Worm (Caenorhabditis elegans) whole organism, L4 larva: ENCODE data around the gene T27D12.1.

ENCODE experiments used
- F10B5.3 ChIP-seq: sonication (generic microtip); optimal IDR thresholded peaks from 2 replicates; lab custom pipeline; 2016; ENCODE audit warnings: mild to moderate bottlenecking, missing genetic modification characterization, missing compliant biosample characterization
- F37D6.2 ChIP-seq: sonication (generic microtip); optimal IDR thresholded peaks from 2 replicates; lab custom pipeline; 2016; ENCODE audit warnings: mild to moderate bottlenecking, missing genetic modification characterization, missing compliant biosample characterization
- F44E2.7 ChIP-seq: fragments of 200-800 bp; sonication (Bioruptor generic); IDR thresholded peaks from 2 replicates; pipeline ENCODE4 v2.1.2; 2022; ENCODE audit warnings: missing genetic modification characterization, missing compliant biosample characterization
- R02D3.7 ChIP-seq: fragments of 150-350 bp; sonication (generic microtip); optimal IDR thresholded peaks from 3 replicates; lab custom pipeline; 2014; ENCODE audit warnings: missing biosample characterization, missing genetic modification characterization
- T20F7.1 ChIP-seq: fragments of 200-800 bp; sonication (Bioruptor generic); optimal IDR thresholded peaks from 2 replicates; lab custom pipeline; 2018; ENCODE audit warnings: mild to moderate bottlenecking, missing genetic modification characterization, missing compliant biosample characterization
- T26A8.4 ChIP-seq: fragments of 200-800 bp; sonication (Bioruptor generic); IDR thresholded peaks from 2 replicates; pipeline ENCODE4 v1.3.6; 2022; ENCODE audit warnings: missing genetic modification characterization, missing compliant biosample characterization
- Y105C5A.15 ChIP-seq: fragments of 200-800 bp; sonication (Bioruptor generic); IDR thresholded peaks from 2 replicates; pipeline ENCODE4 v1.3.6; 2022; ENCODE audit warnings: missing genetic modification characterization, missing compliant biosample characterization
- Y5F2A.4 ChIP-seq: fragments of 200-800 bp; sonication (Bioruptor generic); optimal IDR thresholded peaks from 2 replicates; lab custom pipeline; 2018; ENCODE audit warnings: mild to moderate bottlenecking, missing genetic modification characterization, missing compliant biosample characterization
- Y75B8A.6 ChIP-seq: fragments of 200-800 bp; sonication (Bioruptor generic); IDR thresholded peaks from 2 replicates; pipeline ENCODE4 v1.3.6; 2022; ENCODE audit warnings: missing genetic modification reagents, missing genetic modification characterization, missing compliant biosample characterization
- ZK337.2 ChIP-seq: fragments of 200-800 bp; sonication (Bioruptor generic); IDR thresholded peaks from 2 replicates; pipeline ENCODE4 v1.3.6; 2022; ENCODE audit warnings: missing genetic modification reagents, missing genetic modification characterization, missing compliant biosample characterization
- ZK546.5 ChIP-seq, 2 experiments: sonication (generic microtip); optimal IDR thresholded peaks; 2 replicates each; lab custom pipeline; 2017; ENCODE audit warnings: missing biosample characterization in 2 of 2, missing genetic modification characterization in 2 of 2
- aly-2 ChIP-seq: sonication (generic microtip); optimal IDR thresholded peaks from 2 replicates; lab custom pipeline; 2018; ENCODE audit warnings: missing biosample characterization, missing genetic modification characterization
- ama-1 ChIP-seq: fragments of 150-350 bp; optimal IDR thresholded peaks from 2 replicates; lab custom pipeline; 2014; ENCODE audit warnings: inconsistent platforms, mixed read lengths
- attf-4 ChIP-seq: sonication (generic microtip); optimal IDR thresholded peaks from 3 replicates; lab custom pipeline; 2017; ENCODE audit warnings: missing biosample characterization, missing genetic modification characterization
- ceh-20 ChIP-seq: fragments of 200-800 bp; sonication (Bioruptor generic); IDR thresholded peaks from 2 replicates; pipeline ENCODE4 v1.3.6; 2022; ENCODE audit warnings: missing genetic modification reagents, missing genetic modification characterization, missing compliant biosample characterization
- ceh-28 ChIP-seq: fragments of 150-350 bp; optimal IDR thresholded peaks from 2 replicates; lab custom pipeline; 2014; ENCODE audit warnings: missing biosample characterization, missing genetic modification reagents, missing genetic modification characterization
- ctbp-1 ChIP-seq: fragments of 200-800 bp; sonication (Bioruptor generic); IDR thresholded peaks from 2 replicates; pipeline ENCODE4 v1.3.6; 2022; ENCODE audit warnings: missing genetic modification reagents, missing genetic modification characterization, missing compliant biosample characterization
- daf-8 ChIP-seq: fragments of 200-800 bp; sonication (Bioruptor generic); IDR thresholded peaks from 2 replicates; pipeline ENCODE4 v1.3.6; 2022; ENCODE audit warnings: missing genetic modification characterization, missing compliant biosample characterization
- dmd-6 ChIP-seq: fragments of 200-800 bp; sonication (Bioruptor generic); IDR thresholded peaks from 2 replicates; pipeline ENCODE4 v1.3.6; 2022; ENCODE audit warnings: missing genetic modification reagents, missing genetic modification characterization, missing compliant biosample characterization
- dmd-9 ChIP-seq: fragments of 200-800 bp; sonication (Bioruptor generic); IDR thresholded peaks from 2 replicates; pipeline ENCODE4 v1.3.6; 2022; ENCODE audit warnings: missing genetic modification reagents, missing genetic modification characterization, missing compliant biosample characterization
- dpl-1 ChIP-seq: fragments of 150-350 bp; optimal IDR thresholded peaks from 2 replicates; lab custom pipeline; 2014; ENCODE audit warnings: missing biosample characterization, missing genetic modification reagents, missing genetic modification characterization
- duxl-1 ChIP-seq: sonication (generic microtip); optimal IDR thresholded peaks from 2 replicates; lab custom pipeline; 2016; ENCODE audit warnings: mild to moderate bottlenecking, missing genetic modification characterization, moderate library complexity, missing compliant biosample characterization; ENCODE audit not compliant: poor library complexity
- egl-27 ChIP-seq: sonication (generic microtip); optimal IDR thresholded peaks from 3 replicates; lab custom pipeline; 2017; ENCODE audit warnings: missing biosample characterization, missing genetic modification reagents, missing genetic modification characterization
- fkh-10 ChIP-seq: fragments of 150-350 bp; optimal IDR thresholded peaks from 2 replicates; lab custom pipeline; 2014; ENCODE audit warnings: missing biosample characterization, missing genetic modification reagents, missing genetic modification characterization
- hmg-1.1 ChIP-seq: fragments of 200-800 bp; sonication (Bioruptor generic); IDR thresholded peaks from 2 replicates; pipeline ENCODE4 v1.3.6; 2022; ENCODE audit warnings: missing genetic modification reagents, missing genetic modification characterization, missing compliant biosample characterization
- jun-1 ChIP-seq: fragments of 150-350 bp; optimal IDR thresholded peaks from 2 replicates; lab custom pipeline; 2014; ENCODE audit warnings: missing biosample characterization, missing genetic modification reagents, missing genetic modification characterization
- lin-1 ChIP-seq: fragments of 200-800 bp; sonication (Bioruptor generic); IDR thresholded peaks from 2 replicates; pipeline ENCODE4 v1.3.6; 2022; ENCODE audit warnings: missing genetic modification reagents, missing genetic modification characterization, missing compliant biosample characterization
- lin-13 ChIP-seq: fragments of 150-350 bp; optimal IDR thresholded peaks from 2 replicates; lab custom pipeline; 2014; ENCODE audit warnings: missing biosample characterization, missing genetic modification reagents, missing genetic modification characterization
- lin-38 ChIP-seq: fragments of 200-800 bp; sonication (Bioruptor generic); IDR thresholded peaks from 2 replicates; pipeline ENCODE4 v1.3.6; 2022; ENCODE audit warnings: missing genetic modification reagents, missing genetic modification characterization, missing compliant biosample characterization
- lsy-2 ChIP-seq, 2 experiments: fragments of 150-350 bp in 1 of 2; sonication (generic microtip) in 1 of 2; optimal IDR thresholded peaks; 2 replicates each; lab custom pipeline; 2014 to 2017; ENCODE audit warnings: missing biosample characterization in 2 of 2, missing genetic modification characterization in 2 of 2
- madf-9 ChIP-seq: fragments of 200-800 bp; sonication (Bioruptor generic); conservative IDR thresholded peaks from 2 replicates; pipeline ENCODE4 v1.3.6; 2022; ENCODE audit warnings: missing genetic modification reagents, missing genetic modification characterization, missing compliant biosample characterization
- mes-2 ChIP-seq: sonication (generic microtip); optimal IDR thresholded peaks from 2 replicates; lab custom pipeline; 2016; ENCODE audit warnings: missing genotype, mild to moderate bottlenecking, missing genetic modification characterization, missing compliant biosample characterization; ENCODE audit not compliant: poor library complexity, severe bottlenecking
- mxl-3 ChIP-seq: fragments of 200-800 bp; sonication (Bioruptor generic); optimal IDR thresholded peaks from 2 replicates; lab custom pipeline; 2018; ENCODE audit warnings: mild to moderate bottlenecking, missing genetic modification characterization, missing compliant biosample characterization
- nhr-10 ChIP-seq: fragments of 150-350 bp; optimal IDR thresholded peaks from 2 replicates; lab custom pipeline; 2014; ENCODE audit warnings: missing biosample characterization, missing genetic modification characterization
- nhr-102 ChIP-seq: sonication (generic microtip); optimal IDR thresholded peaks from 2 replicates; lab custom pipeline; 2016; ENCODE audit warnings: mild to moderate bottlenecking, missing genetic modification characterization, moderate library complexity, missing compliant biosample characterization
- nhr-111 ChIP-seq: fragments of 200-800 bp; sonication (Bioruptor generic); optimal IDR thresholded peaks from 2 replicates; lab custom pipeline; 2018; ENCODE audit warnings: mild to moderate bottlenecking, missing genetic modification characterization, missing compliant biosample characterization
- nhr-28 ChIP-seq: fragments of 150-350 bp; optimal IDR thresholded peaks from 2 replicates; lab custom pipeline; 2014; ENCODE audit warnings: missing biosample characterization, missing genetic modification characterization
- nhr-6 ChIP-seq: fragments of 150-350 bp; optimal IDR thresholded peaks from 2 replicates; lab custom pipeline; 2014; ENCODE audit warnings: missing biosample characterization, missing genetic modification characterization
- nhr-76 ChIP-seq: fragments of 150-350 bp; optimal IDR thresholded peaks from 2 replicates; lab custom pipeline; 2014; ENCODE audit warnings: missing biosample characterization, missing genetic modification characterization
- pqm-1 ChIP-seq: sonication (generic microtip); optimal IDR thresholded peaks from 2 replicates; lab custom pipeline; 2017; ENCODE audit warnings: missing biosample characterization, missing genetic modification characterization
- skn-1 ChIP-seq: fragments of 150-350 bp; optimal IDR thresholded peaks from 2 replicates; lab custom pipeline; 2014; ENCODE audit warnings: missing biosample characterization, missing genetic modification characterization
- snpc-1.2 ChIP-seq: fragments of 200-800 bp; sonication (Bioruptor generic); IDR thresholded peaks from 2 replicates; pipeline ENCODE4 v1.3.6; 2022; ENCODE audit warnings: missing genetic modification reagents, missing genetic modification characterization, missing compliant biosample characterization
- spr-1 ChIP-seq: sonication (generic microtip); optimal IDR thresholded peaks from 2 replicates; lab custom pipeline; 2016; ENCODE audit warnings: mild to moderate bottlenecking, missing genetic modification characterization, missing compliant biosample characterization
- spr-3 ChIP-seq: fragments of 200-800 bp; sonication (Bioruptor generic); optimal IDR thresholded peaks from 2 replicates; lab custom pipeline; 2018; ENCODE audit warnings: mild to moderate bottlenecking, missing genetic modification characterization, missing compliant biosample characterization
- unc-130 ChIP-seq: sonication (generic microtip); optimal IDR thresholded peaks from 2 replicates; lab custom pipeline; 2016; ENCODE audit warnings: missing genetic modification reagents, missing genetic modification characterization, missing compliant biosample characterization
- unc-62 ChIP-seq, 3 experiments: fragments of 150-350 bp in 1 of 3; sonication (generic microtip); optimal IDR thresholded peaks in 2 of 3; peaks in 1 of 3; 1 replicate in 1 of 3; 2 replicates in 2 of 3; lab custom pipeline; 2014 to 2017; ENCODE audit warnings: missing biosample characterization in 3 of 3, missing genetic modification characterization in 3 of 3, missing genetic modification reagents in 3 of 3, missing genotype in 1 of 3
- vab-7 ChIP-seq: fragments of 200-800 bp; sonication (Bioruptor generic); IDR thresholded peaks from 2 replicates; pipeline ENCODE4 v1.3.6; 2022; ENCODE audit warnings: missing genetic modification reagents, missing genetic modification characterization, missing compliant biosample characterization
- zfp-2 ChIP-seq: sonication (generic microtip); optimal IDR thresholded peaks from 2 replicates; lab custom pipeline; 2016; ENCODE audit warnings: mild to moderate bottlenecking, missing genetic modification characterization, missing compliant biosample characterization
- zfp-3 ChIP-seq: fragments of 200-800 bp; sonication (Bioruptor generic); conservative IDR thresholded peaks from 2 replicates; pipeline ENCODE4 v1.3.6; 2022; ENCODE audit warnings: missing genetic modification reagents, missing genetic modification characterization, missing compliant biosample characterization
- zip-11 ChIP-seq: fragments of 200-800 bp; sonication (Bioruptor generic); IDR thresholded peaks from 2 replicates; pipeline ENCODE4 v1.3.6; 2022; ENCODE audit warnings: missing genetic modification characterization, missing compliant biosample characterization
- zip-2 ChIP-seq: fragments of 150-350 bp; optimal IDR thresholded peaks from 2 replicates; lab custom pipeline; 2014; ENCODE audit warnings: missing biosample characterization, missing genetic modification characterization
- ztf-11 ChIP-seq: fragments of 150-350 bp; optimal IDR thresholded peaks from 2 replicates; lab custom pipeline; 2014; ENCODE audit warnings: missing biosample characterization, missing genetic modification characterization

Gene T27D12.1

DNA sequence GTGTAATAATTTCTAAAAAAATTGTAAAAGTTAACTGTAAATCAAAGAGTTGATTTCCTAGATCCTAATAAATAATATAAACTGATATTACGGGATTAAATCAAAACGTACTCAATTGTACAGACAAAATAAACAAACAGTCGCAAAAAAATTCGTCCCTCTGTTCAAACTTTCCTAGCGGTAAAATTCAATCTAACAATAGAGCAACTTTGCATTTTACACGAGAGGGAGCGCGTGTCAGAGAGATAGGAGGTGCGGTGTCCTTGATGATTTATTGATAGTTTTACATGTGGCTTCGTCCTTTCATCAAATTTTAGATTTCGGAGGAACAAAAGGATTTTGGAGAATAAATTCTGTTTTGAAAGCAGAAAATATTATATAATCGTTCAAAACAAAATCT, 11.8 kb upstream of the T27D12.1 start (continued):
- TF ChIP-seq nhr-6 (tag; lab: Kevin White, UChicago): peak; percentile 35
- no peak for TF ChIP-seq F37D6.2
- no peak for TF ChIP-seq duxl-1 (tag; lab: Kevin White, UChicago)
- peak; percentile 32 for TF ChIP-seq pqm-1
- no peak for TF ChIP-seq zfp-3
- no peak for TF ChIP-seq F44E2.7 (GFP tag; lab: Robert Waterston, UW)
- no peak for TF ChIP-seq spr-3 (GFP tag; lab: Kevin White, UChicago)
- TF ChIP-seq Y5F2A.4 (GFP tag; lab: Kevin White, UChicago): no peak
- TF ChIP-seq attf-4 (tag; lab: Kevin White, UChicago): no peak
- no peak for TF ChIP-seq hmg-1.1 (GFP tag; lab: Robert Waterston, UW)
- no peak for TF ChIP-seq T26A8.4 (GFP tag; lab: Robert Waterston, UW)
- TF ChIP-seq mes-2: peak; percentile 63
- no peak for TF ChIP-seq aly-2
- TF ChIP-seq dmd-9 (GFP tag; lab: Robert Waterston, UW): no peak
- TF ChIP-seq snpc-1.2 (GFP tag; lab: Robert Waterston, UW): no peak
- TF ChIP-seq mxl-3 (GFP tag; lab: Kevin White, UChicago): peak; percentile 82
- TF ChIP-seq F10B5.3: no peak
- no peak for TF ChIP-seq zfp-2 (tag; lab: Kevin White, UChicago)
- no peak for TF ChIP-seq zip-11 (GFP tag; lab: Robert Waterston, UW)
- no peak for TF ChIP-seq nhr-102 (tag; lab: Kevin White, UChicago)
- TF ChIP-seq lin-1: no peak
- no peak for TF ChIP-seq nhr-10 (tag; lab: Kevin White, UChicago)
- no peak for TF ChIP-seq ZK337.2
- no peak for TF ChIP-seq ama-1 (lab: Kevin White, UChicago)
- no peak for TF ChIP-seq nhr-76 (tag; lab: Kevin White, UChicago)
- no peak for TF ChIP-seq skn-1 (tag; lab: Kevin White, UChicago)
- TF ChIP-seq nhr-111 (GFP tag; lab: Kevin White, UChicago): no peak
- TF ChIP-seq spr-1: no peak
- TF ChIP-seq ctbp-1 (GFP tag; lab: Robert Waterston, UW): no peak
- TF ChIP-seq nhr-28 (tag; lab: Kevin White, UChicago): peak; percentile 46
- no peak for TF ChIP-seq dmd-6 (GFP tag; lab: Robert Waterston, UW)
- no peak for TF ChIP-seq Y105C5A.15
- TF ChIP-seq lsy-2 (tag; optimal IDR thresholded peaks at IDR 0.05; lab: Kevin White, UChicago): peak in 1 of 2 experiments; percentile 60
- TF ChIP-seq daf-8 (GFP tag; lab: Robert Waterston, UW): no peak
- no peak for TF ChIP-seq ceh-20 (GFP tag; lab: Robert Waterston, UW)
- no peak for TF ChIP-seq vab-7 (GFP tag; lab: Robert Waterston, UW)
- no peak for TF ChIP-seq lin-38 (GFP tag; lab: Robert Waterston, UW)
- no peak for TF ChIP-seq T20F7.1 (GFP tag; lab: Kevin White, UChicago)
- no peak for TF ChIP-seq unc-130 (GFP tag; lab: Kevin White, UChicago)
- TF ChIP-seq fkh-10: no peak
- peak in 1 of 2 experiments; percentile 95 for TF ChIP-seq unc-62 (GFP tag; optimal IDR thresholded peaks at IDR 0.05 in 1 of 2; lab: Kevin White, UChicago)
- TF ChIP-seq unc-62 (tag; optimal IDR thresholded peaks at IDR 0.05; lab: Kevin White, UChicago): no peak
- no peak for TF ChIP-seq egl-27 (tag; lab: Kevin White, UChicago)
- TF ChIP-seq zip-2 (tag; lab: Kevin White, UChicago): no peak
- no peak for TF ChIP-seq ztf-11 (tag; lab: Kevin White, UChicago)
- no peak for TF ChIP-seq madf-9 (GFP tag; lab: Robert Waterston, UW)
- no peak for TF ChIP-seq ceh-28 (tag; lab: Kevin White, UChicago)
- TF ChIP-seq R02D3.7 (tag; lab: Kevin White, UChicago): no peak
- TF ChIP-seq jun-1 (tag; lab: Kevin White, UChicago): no peak
- TF ChIP-seq dpl-1: peak; percentile 25
- no peak for TF ChIP-seq Y75B8A.6 (GFP tag; lab: Robert Waterston, UW)
- TF ChIP-seq lin-13 (GFP tag; lab: Kevin White, UChicago): no peak
- TF ChIP-seq ZK546.5 (tag; optimal IDR thresholded peaks at IDR 0.05; lab: Kevin White, UChicago): no peak
